Worm (Caenorhabditis elegans) whole organism, L3 larva: ENCODE data around the gene znf-207.

ENCODE experiments used
- ceh-82 ChIP-seq: fragments of 150-350 bp; optimal IDR thresholded peaks from 2 replicates; lab custom pipeline; 2014; ENCODE audit warnings: missing biosample characterization, missing genetic modification characterization
- ceh-9 ChIP-seq: sonication (generic microtip); optimal IDR thresholded peaks from 2 replicates; lab custom pipeline; 2018; ENCODE audit warnings: missing biosample characterization, missing genetic modification characterization
- elt-1 ChIP-seq: fragments of 150-350 bp; optimal IDR thresholded peaks from 2 replicates; lab custom pipeline; 2014; ENCODE audit warnings: missing biosample characterization, missing genetic modification characterization
- elt-2 ChIP-seq: sonication (generic microtip); optimal IDR thresholded peaks from 2 replicates; lab custom pipeline; 2016; ENCODE audit warnings: missing genetic modification reagents, mild to moderate bottlenecking, missing genetic modification characterization, missing compliant biosample characterization
- fos-1 ChIP-seq: fragments of 150-350 bp; optimal IDR thresholded peaks from 2 replicates; lab custom pipeline; 2014; ENCODE audit warnings: missing biosample characterization, missing genetic modification characterization
- lsy-12 ChIP-seq: sonication (generic microtip); optimal IDR thresholded peaks from 2 replicates; lab custom pipeline; 2016; ENCODE audit warnings: mild to moderate bottlenecking, missing genetic modification characterization, missing compliant biosample characterization
- mdl-1 ChIP-seq: fragments of 150-350 bp; optimal IDR thresholded peaks from 2 replicates; lab custom pipeline; 2014; ENCODE audit warnings: missing biosample characterization, missing genetic modification characterization
- nhr-28 ChIP-seq: fragments of 150-350 bp; optimal IDR thresholded peaks from 2 replicates; lab custom pipeline; 2014; ENCODE audit warnings: missing biosample characterization, missing genetic modification characterization
- nhr-77 ChIP-seq: fragments of 150-350 bp; optimal IDR thresholded peaks from 2 replicates; lab custom pipeline; 2014; ENCODE audit warnings: missing biosample characterization, missing genetic modification characterization
- sea-2 ChIP-seq: fragments of 150-350 bp; sonication (generic microtip); optimal IDR thresholded peaks from 4 replicates; lab custom pipeline; 2014; ENCODE audit warnings: missing biosample characterization, missing genetic modification reagents, missing genetic modification characterization
- tbx-2 ChIP-seq: sonication (generic microtip); optimal IDR thresholded peaks from 2 replicates; lab custom pipeline; 2016; ENCODE audit warnings: mild to moderate bottlenecking, missing genetic modification characterization, missing compliant biosample characterization
- unc-62 ChIP-seq: fragments of 150-350 bp; sonication (generic microtip); optimal IDR thresholded peaks from 4 replicates; lab custom pipeline; 2014; ENCODE audit warnings: missing biosample characterization, missing genetic modification reagents, missing genetic modification characterization
- ztf-11 ChIP-seq: fragments of 150-350 bp; optimal IDR thresholded peaks from 2 replicates; lab custom pipeline; 2014; ENCODE audit warnings: missing biosample characterization, missing genetic modification characterization

ce11 chrIV:11353946-11354458, 43.2 kb downstream of the znf-207 start, which contains the start of gene T01G1.2:
- TF ChIP-seq unc-62 (GFP tag; lab: Kevin White, UChicago) (no peak), tbx-2 (tag; lab: Kevin White, UChicago) (no peak), ztf-11 (no peak), nhr-28 (no peak), mdl-1 (tag; lab: Kevin White, UChicago) (no peak), fos-1 (tag; lab: Kevin White, UChicago) (no peak), sea-2 (GFP tag; lab: Kevin White, UChicago) (no peak), ceh-9 (tag; lab: Kevin White, UChicago) (no peak), elt-2 (tag; lab: Kevin White, UChicago) (no peak), ceh-82 (tag; lab: Kevin White, UChicago) (no peak), lsy-12 (no peak), nhr-77 (tag; lab: Kevin White, UChicago) (no peak), elt-1 (tag; lab: Kevin White, UChicago) (peak; percentile 56)
